Worm (Caenorhabditis elegans): ENCODE data around the gene hsd-2.

Gene hsd-2

ce11 chrX:5022682-5023081 lies 17.6 kb downstream of the hsd-2 start (continued):
- TF ChIP-seq unc-39 (tag; optimal IDR thresholded peaks at IDR 0.05) (no peak), mxl-3 (GFP tag; optimal IDR thresholded peaks at IDR 0.05) (peak; percentile 54), lin-29 (GFP tag; IDR thresholded peaks at IDR 0.05) (no peak), php-3 (GFP tag; IDR thresholded peaks at IDR 0.05) (peak; percentile 73; the same call in 1 of the 2 replicates), mep-1 (tag; optimal IDR thresholded peaks at IDR 0.05) (peak; percentile 78), dmd-9 (GFP tag; IDR thresholded peaks at IDR 0.05) (0 out of 2 replicates have a peak, but pooled peaks have one; percentile 42), lin-15B (tag; optimal IDR thresholded peaks at IDR 0.05) (no peak), ceh-44 (GFP tag; IDR thresholded peaks at IDR 0.05) (0 out of 2 replicates have a peak, but pooled peaks have one; percentile 21), Y75B8A.6 (GFP tag; IDR thresholded peaks at IDR 0.05) (peak; percentile 61; the same call in 1 of the 2 replicates)

ce11 chrX:5024300-5024699 lies 19.3 kb downstream of the hsd-2 start, which contains the start of gene ZC449.1:
Gene ZC449.1, plus strand, starts transcription at chrX:5024420.
- TF ChIP-seq ceh-44 (GFP tag; IDR thresholded peaks at IDR 0.05), result no peak
- no peak for TF ChIP-seq hlh-11 (tag; optimal IDR thresholded peaks at IDR 0.05)
- no peak for TF ChIP-seq hlh-30 (tag; optimal IDR thresholded peaks at IDR 0.05; ENCODE audit: insufficient read depth)
- peak in 1 of 2 experiments; percentile 17 for TF ChIP-seq unc-62 (GFP tag; optimal IDR thresholded peaks at IDR 0.05 in 1 of 2)
- no peak for TF ChIP-seq unc-62 (tag; optimal IDR thresholded peaks at IDR 0.05)
- no peak for TF ChIP-seq nhr-25 (tag; optimal IDR thresholded peaks at IDR 0.05; ENCODE audit: borderline replicate concordance, insufficient read depth)
- no peak for TF ChIP-seq madf-5 (GFP tag; IDR thresholded peaks at IDR 0.05)
- TF ChIP-seq spr-3 (GFP tag; optimal IDR thresholded peaks at IDR 0.05), result no peak
- TF ChIP-seq zip-11 (GFP tag; IDR thresholded peaks at IDR 0.05), result no peak

ce11 chrX:5026461-5026860 lies 21.4 kb downstream of the hsd-2 start:
- no peak for TF ChIP-seq ztf-7 (tag; optimal IDR thresholded peaks at IDR 0.05)
- TF ChIP-seq saeg-2 (GFP tag; IDR thresholded peaks at IDR 0.05), result no peak
- TF ChIP-seq attf-4 (tag; optimal IDR thresholded peaks at IDR 0.05), result no peak
- no peak for TF ChIP-seq ctbp-1 (GFP tag; IDR thresholded peaks at IDR 0.05)
- no peak for TF ChIP-seq fkh-10 (GFP tag; optimal IDR thresholded peaks at IDR 0.05)
- no peak for TF ChIP-seq nhr-41 (GFP tag; IDR thresholded peaks at IDR 0.05)
- no peak for TF ChIP-seq mxl-2 (GFP tag; conservative IDR thresholded peaks at IDR 0.05)

ce11 chrX:5027923-5028592 lies 23.0 kb downstream of the hsd-2 start:
- TF ChIP-seq fkh-10 (GFP tag; optimal IDR thresholded peaks at IDR 0.05) (no peak), gei-8 (GFP tag; optimal IDR thresholded peaks at IDR 0.05) (no peak), lir-3 (tag; optimal IDR thresholded peaks at IDR 0.05) (no peak), egl-43 (GFP tag; IDR thresholded peaks at IDR 0.05) (no peak), nhr-28 (tag; optimal IDR thresholded peaks at IDR 0.05) (no peak), fos-1 (tag; optimal IDR thresholded peaks at IDR 0.05) (no peak), sdz-12 (GFP tag; optimal IDR thresholded peaks at IDR 0.05) (no peak), ces-1 (GFP tag; optimal IDR thresholded peaks at IDR 0.05) (peak; percentile 78), nhr-48 (tag; optimal IDR thresholded peaks at IDR 0.05) (no peak), daf-12 (tag; optimal IDR thresholded peaks at IDR 0.05) (no peak), dve-1 (tag; optimal IDR thresholded peaks at IDR 0.05; ENCODE audit: insufficient read depth) (no peak), ama-1 (optimal IDR thresholded peaks at IDR 0.05) (no peak), daf-19 (GFP tag; conservative IDR thresholded peaks at IDR 0.05) (no peak), dmd-9 (GFP tag; IDR thresholded peaks at IDR 0.05) (no peak), F10B5.3 (tag; optimal IDR thresholded peaks at IDR 0.05) (no peak), unc-62 (GFP tag; optimal IDR thresholded peaks at IDR 0.05 in 1 of 2) (peak in 1 of 2 experiments; percentile 97), unc-62 (tag; optimal IDR thresholded peaks at IDR 0.05) (no peak), Y5F2A.4 (GFP tag; optimal IDR thresholded peaks at IDR 0.05) (no peak), pha-4 (GFP tag; IDR thresholded peaks at IDR 0.05) (no peak), pha-4 (tag; optimal IDR thresholded peaks at IDR 0.05) (no peak), ceh-44 (GFP tag; IDR thresholded peaks at IDR 0.05) (no peak), ceh-20 (GFP tag; IDR thresholded peaks at IDR 0.05) (peak; percentile 41; the same call in 1 of the 2 replicates), lin-38 (GFP tag; IDR thresholded peaks at IDR 0.05) (no peak), nhr-102 (tag; optimal IDR thresholded peaks at IDR 0.05) (no peak), jun-1 (tag; optimal IDR thresholded peaks at IDR 0.05) (no peak), snpc-1.2 (GFP tag; IDR thresholded peaks at IDR 0.05) (no peak)
